Fruit fly (Drosophila melanogaster) whole organism, prepupa: ENCODE data around the gene CG7692.

ENCODE experiments used
- Blimp-1 ChIP-seq: fragments of 200-800 bp; sonication (Bioruptor generic); optimal IDR thresholded peaks from 3 replicates; lab custom pipeline; 2017; ENCODE audit warnings: missing biosample characterization, missing genetic modification characterization, mild to moderate bottlenecking, moderate library complexity, missing genetic modification reagents
- CG10669 ChIP-seq: fragments of 200-800 bp; sonication (Bioruptor generic); optimal IDR thresholded peaks from 3 replicates; lab custom pipeline; 2018; ENCODE audit warnings: missing biosample characterization, mild to moderate bottlenecking, missing genetic modification characterization, moderate library complexity
- CG11902 ChIP-seq: fragments of 200-800 bp; sonication (Bioruptor generic); optimal IDR thresholded peaks from 3 replicates; lab custom pipeline; 2016; ENCODE audit warnings: missing biosample characterization, missing genetic modification characterization
- CG15336 ChIP-seq: fragments of 200-800 bp; sonication (Bioruptor generic); IDR thresholded peaks from 2 replicates; pipeline ENCODE4 v1.3.6; 2022; ENCODE audit warnings: missing biosample characterization, missing genetic modification characterization
- Eip78C ChIP-seq: fragments of 200-800 bp; sonication (Bioruptor generic); peaks from one replicate; lab custom pipeline; 2016; ENCODE audit warnings: missing biosample characterization, missing genetic modification characterization
- Eip93F ChIP-seq: fragments of 200-800 bp; sonication (Bioruptor generic); optimal IDR thresholded peaks from 2 replicates; lab custom pipeline; 2016; ENCODE audit warnings: missing biosample characterization, mild to moderate bottlenecking, missing genetic modification characterization
- dac ChIP-seq: fragments of 200-800 bp; sonication (Bioruptor generic); optimal IDR thresholded peaks from 2 replicates; lab custom pipeline; 2017; ENCODE audit warnings: missing biosample characterization, mild to moderate bottlenecking, missing genetic modification characterization
- esn ChIP-seq: fragments of 200-800 bp; sonication (Bioruptor generic); optimal IDR thresholded peaks from 2 replicates; lab custom pipeline; 2016; ENCODE audit warnings: missing biosample characterization, mild to moderate bottlenecking, missing genetic modification characterization, moderate library complexity
- svp ChIP-seq: fragments of 200-800 bp; sonication (Bioruptor generic); peaks from one replicate; lab custom pipeline; 2016; ENCODE audit warnings: missing biosample characterization, missing genetic modification characterization

DNA sequence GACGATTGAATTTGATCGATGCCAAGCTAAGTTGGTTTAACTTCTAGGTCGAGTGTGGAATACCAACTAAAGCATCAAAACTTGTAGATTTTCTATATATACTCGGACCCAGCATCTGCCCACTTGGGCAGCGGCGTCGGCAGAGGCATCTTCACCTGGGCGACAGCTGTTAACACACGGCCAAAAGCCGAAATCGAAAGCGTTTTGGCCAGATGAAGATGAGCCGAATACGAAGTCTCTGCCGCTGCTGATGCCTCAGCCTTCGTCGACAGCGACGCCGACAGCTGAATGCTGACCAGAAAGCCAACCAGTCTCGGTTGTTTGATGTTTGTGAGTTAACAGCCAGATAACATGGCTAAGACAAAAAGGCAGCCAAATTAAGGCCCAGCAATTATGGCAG is 37.3 kb downstream of the CG7692 start, which contains the start of gene CG13731:
- TF ChIP-seq Eip78C (no peak), svp (GFP tag; lab: Kevin White, UChicago) (no peak), Blimp-1 (GFP tag; lab: Kevin White, UChicago) (no peak), dac (GFP tag; lab: Kevin White, UChicago) (no peak), Eip93F (GFP tag; lab: Kevin White, UChicago) (no peak), CG11902 (no peak), esn (GFP tag; lab: Kevin White, UChicago) (no peak), CG10669 (no peak), CG15336 (GFP tag; lab: Robert Waterston, UW) (no peak)
